Worm (Caenorhabditis elegans) whole organism, young adult: ENCODE measurements around the gene F21D9.2.

Experiments used
- T26A5.8 ChIP-seq: sonication (generic microtip); optimal IDR thresholded peaks from 2 replicates; lab custom pipeline; 2016; ENCODE audit warnings: missing genetic modification characterization, missing compliant biosample characterization
- aptf-2 ChIP-seq: fragments of 200-800 bp; sonication (Bioruptor generic); conservative IDR thresholded peaks from 2 replicates; pipeline ENCODE4 v1.3.6; 2022; ENCODE audit warnings: missing genetic modification reagents, missing genetic modification characterization, missing compliant biosample characterization
- atf-7 ChIP-seq: sonication (generic microtip); optimal IDR thresholded peaks from 2 replicates; lab custom pipeline; 2017; ENCODE audit warnings: mild to moderate bottlenecking, missing genetic modification characterization, missing compliant biosample characterization
- chd-7 ChIP-seq: sonication (generic microtip); optimal IDR thresholded peaks from 2 replicates; lab custom pipeline; 2016; ENCODE audit warnings: mild to moderate bottlenecking, missing genetic modification characterization, moderate library complexity, missing compliant biosample characterization
- ekl-4 ChIP-seq: fragments of 200-800 bp; sonication (Bioruptor generic); IDR thresholded peaks from 2 replicates; pipeline ENCODE4 v1.3.6; 2022; ENCODE audit warnings: missing genetic modification reagents, missing genetic modification characterization, missing compliant biosample characterization
- hlh-12 ChIP-seq: sonication (generic microtip); optimal IDR thresholded peaks from 2 replicates; lab custom pipeline; 2016; ENCODE audit warnings: missing genetic modification characterization, missing compliant biosample characterization
- tbp1 ChIP-seq: fragments of 200-800 bp; sonication (Bioruptor generic); optimal IDR thresholded peaks from 2 replicates; lab custom pipeline; 2018; ENCODE audit warnings: mild to moderate bottlenecking, missing genetic modification characterization, missing compliant biosample characterization
- unc-62 ChIP-seq: fragments of 150-350 bp; optimal IDR thresholded peaks from 2 replicates; lab custom pipeline; 2014; ENCODE audit warnings: missing biosample characterization, missing genetic modification reagents, missing genetic modification characterization

DNA sequence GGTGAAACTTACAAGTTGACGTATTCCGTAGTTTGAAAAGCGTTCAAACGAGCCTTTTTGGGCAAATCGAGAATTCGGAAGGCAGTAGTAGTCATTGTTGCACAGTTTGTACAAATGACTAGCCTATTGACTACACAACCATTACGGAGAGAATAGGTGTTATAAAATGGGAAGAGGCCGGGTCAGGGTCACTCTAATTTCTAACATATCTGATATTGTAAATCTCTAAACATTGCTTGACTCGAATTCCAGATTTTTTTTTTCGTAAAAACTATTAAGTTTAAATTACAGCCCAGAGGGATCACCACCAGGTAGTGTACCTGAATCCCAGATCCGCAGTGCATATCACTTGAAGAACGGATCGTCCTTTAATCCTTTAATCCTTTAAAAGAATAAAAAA, 25.0 kb downstream of the F21D9.2 start, which contains the start of gene fbxb-2:
- TF ChIP-seq atf-7: no peak
- no peak for TF ChIP-seq chd-7
- TF ChIP-seq aptf-2 (GFP tag; lab: Robert Waterston, UW): no peak
- no peak for TF ChIP-seq hlh-12 (tag; lab: Kevin White, UChicago)
- no peak for TF ChIP-seq tbp1 (GFP tag; lab: Kevin White, UChicago)
- TF ChIP-seq ekl-4 (GFP tag; lab: Robert Waterston, UW): no peak
- no peak for TF ChIP-seq T26A5.8 (tag; lab: Kevin White, UChicago)
- TF ChIP-seq unc-62 (GFP tag; lab: Kevin White, UChicago): no peak
